Fruit fly (Drosophila melanogaster) whole organism, embryonic: Measurements from ENCODE around the gene Bacc.
A peak's percentile ranks its signal among the peaks of the same experiment; 100 is the strongest.

Experiments used
- B-H2 ChIP-seq: fragments of 200-800 bp; sonication (Bioruptor generic); optimal IDR thresholded peaks from 2 replicates; lab custom pipeline; 2018; ENCODE audit warnings: missing biosample characterization, mild to moderate bottlenecking, missing genetic modification characterization
- Bgb ChIP-seq: fragments of 200-800 bp; sonication (Bioruptor generic); IDR thresholded peaks from 2 replicates; pipeline ENCODE4 v1.3.6; 2022; ENCODE audit warnings: missing biosample characterization, missing genetic modification characterization; ENCODE audit not compliant: partially characterized antibody
- Bteb2 ChIP-seq: fragments of 200-800 bp; sonication (Bioruptor generic); optimal IDR thresholded peaks from 2 replicates; lab custom pipeline; 2016; ENCODE audit warnings: missing biosample characterization, missing genetic modification characterization
- CG10147 ChIP-seq: fragments of 200-800 bp; sonication (Bioruptor generic); optimal IDR thresholded peaks from 2 replicates; lab custom pipeline; 2019; ENCODE audit warnings: missing biosample characterization, mild to moderate bottlenecking, missing genetic modification characterization, moderate library complexity
- CG12391 ChIP-seq: fragments of 200-800 bp; sonication (Bioruptor generic); optimal IDR thresholded peaks from 3 replicates; lab custom pipeline; 2018; ENCODE audit warnings: missing biosample characterization, mild to moderate bottlenecking, missing genetic modification characterization, moderate library complexity
- CG14014 ChIP-seq: fragments of 200-800 bp; sonication (Bioruptor generic); IDR thresholded peaks from 2 replicates; pipeline ENCODE4 v1.3.6; 2022; ENCODE audit warnings: missing biosample characterization, missing genetic modification characterization
- CG14441 ChIP-seq: fragments of 200-800 bp; sonication (Bioruptor generic); IDR thresholded peaks from 2 replicates; pipeline ENCODE4 v1.3.6; 2022; ENCODE audit warnings: missing biosample characterization, missing genetic modification characterization
- CG15601 ChIP-seq: fragments of 200-800 bp; sonication (Bioruptor generic); optimal IDR thresholded peaks from 3 replicates; lab custom pipeline; 2019; ENCODE audit warnings: missing biosample characterization, mild to moderate bottlenecking, missing genetic modification characterization, moderate library complexity
- CG1602 ChIP-seq: fragments of 200-800 bp; sonication (Bioruptor generic); optimal IDR thresholded peaks from 3 replicates; lab custom pipeline; 2016; ENCODE audit warnings: missing biosample characterization, missing genetic modification characterization
- CG16815 ChIP-seq: fragments of 200-800 bp; sonication (Bioruptor generic); optimal IDR thresholded peaks from 3 replicates; lab custom pipeline; 2017; ENCODE audit warnings: missing biosample characterization, mild to moderate bottlenecking, missing genetic modification characterization
- CG17568 ChIP-seq: fragments of 200-800 bp; sonication (Bioruptor generic); optimal IDR thresholded peaks from 2 replicates; lab custom pipeline; 2018; ENCODE audit warnings: missing biosample characterization, mild to moderate bottlenecking, missing genetic modification characterization, moderate library complexity
- CG18262 ChIP-seq: fragments of 200-800 bp; optimal IDR thresholded peaks from 3 replicates; lab custom pipeline; 2019; ENCODE audit warnings: missing biosample characterization, mild to moderate bottlenecking, missing genetic modification characterization, moderate library complexity
- CG1832 ChIP-seq: fragments of 200-800 bp; sonication (Bioruptor generic); optimal IDR thresholded peaks from 2 replicates; lab custom pipeline; 2017; ENCODE audit warnings: missing biosample characterization, mild to moderate bottlenecking, missing genetic modification characterization, inconsistent platforms
- CG2120 ChIP-seq: fragments of 200-800 bp; sonication (Bioruptor generic); optimal IDR thresholded peaks from 3 replicates; lab custom pipeline; 2016; ENCODE audit warnings: missing biosample characterization, missing genetic modification characterization
- CG3407 ChIP-seq: fragments of 200-800 bp; sonication (Bioruptor generic); optimal IDR thresholded peaks from 2 replicates; lab custom pipeline; 2018; ENCODE audit warnings: missing biosample characterization, mild to moderate bottlenecking, missing genetic modification characterization
- CG42726 ChIP-seq: fragments of 200-800 bp; sonication (Bioruptor generic); IDR thresholded peaks from 2 replicates; pipeline ENCODE4 v1.3.6; 2022; ENCODE audit warnings: missing biosample characterization, missing genetic modification characterization; ENCODE audit not compliant: partially characterized antibody
- CG4282 ChIP-seq: fragments of 200-800 bp; sonication (Bioruptor generic); optimal IDR thresholded peaks from 2 replicates; lab custom pipeline; 2016; ENCODE audit warnings: missing biosample characterization, missing genetic modification characterization
- CG6254 ChIP-seq: fragments of 200-800 bp; sonication (Bioruptor generic); optimal IDR thresholded peaks from 3 replicates; lab custom pipeline; 2017; ENCODE audit warnings: mild to moderate bottlenecking, missing biosample characterization, missing genetic modification reagents, missing genetic modification characterization
- CG7786 ChIP-seq: fragments of 200-800 bp; sonication (Bioruptor generic); optimal IDR thresholded peaks from 2 replicates; lab custom pipeline; 2016; ENCODE audit warnings: missing biosample characterization, missing genetic modification characterization
- CHES-1-like ChIP-seq: fragments of 200-800 bp; sonication (Bioruptor generic); optimal IDR thresholded peaks from 2 replicates; lab custom pipeline; 2016; ENCODE audit warnings: missing biosample characterization, missing genetic modification characterization
- D ChIP-seq, 2 experiments: fragments of 200-800 bp in 1 of 2; fragments of >200 bp in 1 of 2; sonication (Bioruptor generic) in 1 of 2; optimal IDR thresholded peaks; 2 replicates in 1 of 2; 3 replicates in 1 of 2; lab custom pipeline; 2017; ENCODE audit warnings: mild to moderate bottlenecking in 1 of 2, missing biosample characterization in 1 of 2, missing genetic modification characterization in 1 of 2, missing genetic modification reagents in 1 of 2
- D19B ChIP-seq: fragments of 200-800 bp; sonication (Bioruptor generic); optimal IDR thresholded peaks from 2 replicates; lab custom pipeline; 2017; ENCODE audit warnings: missing biosample characterization, mild to moderate bottlenecking, missing genetic modification characterization
- Dip3 ChIP-seq: fragments of 200-800 bp; sonication (Bioruptor generic); optimal IDR thresholded peaks from 3 replicates; lab custom pipeline; 2016; ENCODE audit warnings: missing biosample characterization, missing genetic modification characterization
- Dp ChIP-seq: fragments of 200-800 bp; sonication (Bioruptor generic); optimal IDR thresholded peaks from 2 replicates; lab custom pipeline; 2018; ENCODE audit warnings: missing biosample characterization, mild to moderate bottlenecking, missing genetic modification characterization, moderate library complexity
- Fer1 ChIP-seq: fragments of 200-800 bp; sonication (Bioruptor generic); optimal IDR thresholded peaks from 2 replicates; lab custom pipeline; 2017; ENCODE audit warnings: missing biosample characterization, mild to moderate bottlenecking, missing genetic modification characterization
- GATAe ChIP-seq: fragments of 200-800 bp; sonication (Bioruptor generic); conservative IDR thresholded peaks from 2 replicates; pipeline ENCODE4 v1.3.6; 2022; ENCODE audit warnings: missing biosample characterization, missing genetic modification characterization
- Hr39 ChIP-seq: fragments of >200 bp; optimal IDR thresholded peaks from 2 replicates; lab custom pipeline; 2017
- Lpt ChIP-seq: fragments of >200 bp; optimal IDR thresholded peaks from 2 replicates; lab custom pipeline; 2018; ENCODE audit warnings: missing biosample characterization, missing genetic modification characterization
- Oli ChIP-seq: fragments of 200-800 bp; sonication (Bioruptor generic); optimal IDR thresholded peaks from 2 replicates; lab custom pipeline; 2018; ENCODE audit warnings: missing biosample characterization, mild to moderate bottlenecking, missing genetic modification characterization, moderate library complexity
- Optix ChIP-seq: fragments of 200-800 bp; sonication (Bioruptor generic); IDR thresholded peaks from 3 replicates; pipeline ENCODE4 v1.3.6; 2022; ENCODE audit warnings: missing biosample characterization, missing genetic modification characterization
- Sox100B ChIP-seq: fragments of 200-800 bp; sonication (Bioruptor generic); optimal IDR thresholded peaks from 3 replicates; lab custom pipeline; 2018; ENCODE audit warnings: missing biosample characterization, mild to moderate bottlenecking, missing genetic modification characterization
- Trl ChIP-seq, 3 experiments: fragments of >200 bp in 2 of 3; fragments of 200-800 bp in 1 of 3; sonication (Bioruptor generic) in 1 of 3; optimal IDR thresholded peaks; 2 replicates in 1 of 3; 3 replicates in 2 of 3; lab custom pipeline; 2016 to 2017; ENCODE audit warnings: missing biosample characterization in 1 of 3, missing genetic modification characterization in 1 of 3
- btn ChIP-seq: fragments of 200-800 bp; sonication (Bioruptor generic); optimal IDR thresholded peaks from 2 replicates; lab custom pipeline; 2016; ENCODE audit warnings: missing biosample characterization, missing genetic modification characterization
- cato ChIP-seq: fragments of 200-800 bp; sonication (Bioruptor generic); optimal IDR thresholded peaks from 2 replicates; lab custom pipeline; 2016; ENCODE audit warnings: missing biosample characterization, missing genetic modification characterization, borderline replicate concordance
- chm ChIP-seq: fragments of 200-800 bp; sonication (Bioruptor generic); IDR thresholded peaks from 2 replicates; pipeline ENCODE4 v1.3.6; 2022; ENCODE audit warnings: missing biosample characterization, missing genetic modification characterization
- dysf ChIP-seq: fragments of 200-800 bp; sonication (Bioruptor generic); IDR thresholded peaks from 3 replicates; pipeline ENCODE4 v1.3.6; 2022; ENCODE audit warnings: missing biosample characterization, missing genetic modification characterization
- exex ChIP-seq: fragments of 200-800 bp; sonication (Bioruptor generic); optimal IDR thresholded peaks from 4 replicates; lab custom pipeline; 2018; ENCODE audit warnings: missing biosample characterization, mild to moderate bottlenecking, missing genetic modification characterization, moderate library complexity
- eyg ChIP-seq: fragments of 200-800 bp; sonication (Bioruptor generic); optimal IDR thresholded peaks from 3 replicates; lab custom pipeline; 2016; ENCODE audit warnings: missing biosample characterization, missing genetic modification characterization
- gro ChIP-seq: fragments of 200-800 bp; sonication (Bioruptor generic); optimal IDR thresholded peaks from 2 replicates; lab custom pipeline; 2016; ENCODE audit warnings: missing biosample characterization, missing genetic modification characterization
- hth ChIP-seq: fragments of >200 bp; optimal IDR thresholded peaks from 2 replicates; lab custom pipeline; 2017; ENCODE audit warnings: inconsistent platforms
- nerfin-2 ChIP-seq: fragments of 200-800 bp; sonication (Bioruptor generic); IDR thresholded peaks from 2 replicates; pipeline ENCODE4 v1.3.6; 2022; ENCODE audit warnings: missing biosample characterization, missing genetic modification characterization; ENCODE audit not compliant: partially characterized antibody
- nmo ChIP-seq: fragments of 200-800 bp; sonication (Bioruptor generic); optimal IDR thresholded peaks from 2 replicates; lab custom pipeline; 2018; ENCODE audit warnings: missing biosample characterization, mild to moderate bottlenecking, missing genetic modification characterization, moderate library complexity
- org-1 ChIP-seq: fragments of 200-800 bp; sonication (Bioruptor generic); optimal IDR thresholded peaks from 2 replicates; lab custom pipeline; 2017; ENCODE audit warnings: missing biosample characterization, missing genetic modification characterization
- row ChIP-seq: fragments of 200-800 bp; sonication (Bioruptor generic); IDR thresholded peaks from 3 replicates; pipeline ENCODE4 v1.3.6; 2022; ENCODE audit warnings: missing biosample characterization, missing genetic modification characterization
- sens ChIP-seq: fragments of 200-800 bp; sonication (Bioruptor generic); peaks from one replicate; lab custom pipeline; 2016; ENCODE audit warnings: missing biosample characterization, missing genetic modification characterization
- slou ChIP-seq: fragments of 200-800 bp; sonication (Bioruptor generic); optimal IDR thresholded peaks from 3 replicates; lab custom pipeline; 2016; ENCODE audit warnings: missing biosample characterization, missing genetic modification characterization
- tna ChIP-seq: fragments of 200-800 bp; sonication (Bioruptor generic); IDR thresholded peaks from 2 replicates; pipeline ENCODE4 v1.3.6; 2022; ENCODE audit warnings: missing biosample characterization, missing genetic modification characterization; ENCODE audit not compliant: partially characterized antibody
- vfl ChIP-seq: fragments of 200-800 bp; sonication (Bioruptor generic); optimal IDR thresholded peaks from 2 replicates; lab custom pipeline; 2016; ENCODE audit warnings: missing biosample characterization, missing genetic modification characterization

The Bacc gene

DNA sequence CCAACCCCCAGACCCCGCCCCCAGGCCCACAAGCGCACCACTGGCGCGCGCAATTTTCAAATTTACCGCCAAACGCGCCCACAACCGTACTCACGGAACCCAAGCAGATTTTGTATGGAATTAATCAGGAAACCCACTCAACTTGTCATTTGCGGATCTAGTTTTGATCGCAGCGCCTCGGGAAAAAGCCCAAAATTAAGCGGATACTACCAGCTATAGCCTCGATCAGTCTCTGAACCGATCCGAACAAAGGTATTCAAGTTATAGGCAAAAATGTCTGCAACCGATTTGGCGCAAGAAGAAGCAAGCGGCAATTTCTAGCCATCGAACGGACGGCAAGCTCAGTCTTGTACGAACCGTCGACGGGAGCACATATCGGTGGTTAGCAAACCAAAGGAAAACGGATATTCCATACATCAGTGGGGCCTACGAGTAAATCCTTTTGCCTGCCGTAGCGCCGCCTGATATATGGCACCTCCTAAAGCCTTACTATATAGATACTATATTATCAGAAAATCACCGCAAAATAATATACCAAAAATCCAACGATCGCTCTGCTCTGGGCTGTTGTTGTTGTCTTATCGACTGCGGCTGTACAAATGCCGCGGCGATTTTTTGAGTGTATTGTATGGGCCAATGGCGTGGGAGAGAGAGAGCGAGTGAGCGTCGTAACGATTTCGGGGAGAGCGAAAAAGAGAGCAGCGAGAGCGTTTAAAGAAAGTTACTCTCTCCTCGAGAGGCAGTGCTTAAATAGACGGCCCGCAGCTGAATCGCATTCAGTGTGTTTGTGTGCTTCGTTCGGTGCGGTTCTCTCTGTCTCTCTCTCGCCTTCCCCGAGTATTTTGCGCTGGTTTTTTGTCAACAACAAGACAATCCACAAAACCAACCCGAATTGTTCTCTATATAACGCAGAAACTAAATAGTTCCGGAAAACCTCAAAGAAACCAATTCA is 491 bp downstream of the Bacc start, which contains the start of gene Pgk (continued):
- TF ChIP-seq Oli (tag; lab: Kevin White, UChicago) (peak; percentile 38), btn (GFP tag; lab: Kevin White, UChicago) (no peak), Trl (optimal IDR thresholded peaks at IDR 0.05; lab: Kevin White, UChicago) (peak; percentile 99 to 100), Trl (GFP tag; optimal IDR thresholded peaks at IDR 0.05; lab: Kevin White, UChicago) (peak; percentile 91), CG42726 (GFP tag; lab: Robert Waterston, UW) (no peak), CG18262 (tag; lab: Kevin White, UChicago) (peak; percentile 36), CHES-1-like (no peak), CG4282 (GFP tag; lab: Kevin White, UChicago) (no peak), nerfin-2 (GFP tag; lab: Robert Waterston, UW) (no peak), cato (GFP tag; lab: Kevin White, UChicago) (no peak), B-H2 (GFP tag; lab: Kevin White, UChicago) (peak; percentile 18), Dip3 (peak; percentile 33), CG7786 (GFP tag; lab: Kevin White, UChicago) (no peak), CG15601 (peak; percentile 23), CG10147 (GFP tag; lab: Kevin White, UChicago) (peak; percentile 47), exex (tag; lab: Kevin White, UChicago) (peak; percentile 65), CG16815 (GFP tag; lab: Kevin White, UChicago) (no peak), gro (GFP tag; lab: Kevin White, UChicago) (peak; percentile 78), vfl (no peak), Dp (GFP tag; lab: Kevin White, UChicago) (peak; percentile 95), dysf (no peak), row (GFP tag; lab: Robert Waterston, UW) (no peak), slou (GFP tag; lab: Kevin White, UChicago) (peak; percentile 10), hth (lab: Kevin White, UChicago) (no peak), tna (GFP tag; lab: Robert Waterston, UW) (no peak), CG1602 (GFP tag; lab: Kevin White, UChicago) (no peak), eyg (GFP tag; lab: Kevin White, UChicago) (peak; percentile 28), nmo (GFP tag; lab: Kevin White, UChicago) (peak; percentile 25), D19B (GFP tag; lab: Kevin White, UChicago) (no peak), Hr39 (no peak), Bteb2 (GFP tag; lab: Kevin White, UChicago) (peak; percentile 39), sens (peak; percentile 94), Sox100B (peak; percentile 75), org-1 (GFP tag; lab: Kevin White, UChicago) (peak; percentile 20), CG3407 (GFP tag; lab: Kevin White, UChicago) (peak; percentile 44), Lpt (GFP tag; lab: Kevin White, UChicago) (peak; percentile 49), CG2120 (peak; percentile 61), Bgb (GFP tag; lab: Robert Waterston, UW) (no peak), Optix (GFP tag; lab: Robert Waterston, UW) (no peak), CG6254 (peak; percentile 47), chm (GFP tag; lab: Robert Waterston, UW) (no peak), CG1832 (no peak), CG17568 (GFP tag; lab: Kevin White, UChicago) (peak; percentile 80), CG12391 (tag; lab: Kevin White, UChicago) (peak; percentile 61), GATAe (GFP tag; lab: Robert Waterston, UW) (no peak), CG14441 (GFP tag; lab: Robert Waterston, UW) (no peak), D (optimal IDR thresholded peaks at IDR 0.05; lab: Kevin White, UChicago) (peak; percentile 81), D (GFP tag; optimal IDR thresholded peaks at IDR 0.05; lab: Kevin White, UChicago) (peak; percentile 23), CG14014 (GFP tag; lab: Robert Waterston, UW) (no peak), Fer1 (GFP tag; lab: Kevin White, UChicago) (peak; percentile 83)
